In genomic region chrV:9570197-9570596, ce11 we compare ENCODE assay signal across 3 worm cellular contexts.
TF ChIP-seq lines count a peak whose summit lies in the region.

F25B3.5 (minus strand) TSS chrV:9570297.

TF ChIP-seq in whole organism, L1 larva, 84 proteins besides CTCF, POLR2A, EP300 and RAD21:
- no peak for TF ChIP-seq nhr-76 (tag; optimal IDR thresholded peaks at IDR 0.05; lab: Kevin White, UChicago)
- TF ChIP-seq elt-2 (tag; optimal IDR thresholded peaks at IDR 0.05; lab: Kevin White, UChicago), result peak; percentile 41
- no peak for TF ChIP-seq tbx-2 (tag; optimal IDR thresholded peaks at IDR 0.05; lab: Kevin White, UChicago)

TF ChIP-seq in whole organism, L4 larva, 104 proteins besides CTCF, POLR2A, EP300 and RAD21:
- peak; percentile 86 for TF ChIP-seq aha-1 (tag; lab: Kevin White, UChicago)
- no peak for TF ChIP-seq tra-1 (GFP tag; IDR thresholded peaks at IDR 0.05; lab: Robert Waterston, UW)
- no peak for TF ChIP-seq daf-12 (tag; optimal IDR thresholded peaks at IDR 0.05; lab: Kevin White, UChicago)
- no peak for TF ChIP-seq pqm-1 (tag; optimal IDR thresholded peaks at IDR 0.05; lab: Kevin White, UChicago)
- TF ChIP-seq nhr-11 (tag; optimal IDR thresholded peaks at IDR 0.05; lab: Kevin White, UChicago), result no peak
- no peak for TF ChIP-seq Y48G9A.11 (GFP tag; IDR thresholded peaks at IDR 0.05; lab: Robert Waterston, UW)
- TF ChIP-seq jun-1 (tag; optimal IDR thresholded peaks at IDR 0.05; lab: Kevin White, UChicago), result no peak
- no peak for TF ChIP-seq nhr-41 (GFP tag; IDR thresholded peaks at IDR 0.05; lab: Robert Waterston, UW)
- no peak for TF ChIP-seq ztf-7 (tag; optimal IDR thresholded peaks at IDR 0.05; lab: Kevin White, UChicago)
- TF ChIP-seq nhr-25 (tag; optimal IDR thresholded peaks at IDR 0.05; lab: Kevin White, UChicago; ENCODE audit: borderline replicate concordance, insufficient read depth), result no peak
- peak; percentile 11 for TF ChIP-seq dve-1 (tag; optimal IDR thresholded peaks at IDR 0.05; lab: Kevin White, UChicago; ENCODE audit: insufficient read depth)
- TF ChIP-seq daf-8 (GFP tag; IDR thresholded peaks at IDR 0.05; lab: Robert Waterston, UW), result no peak
- no peak for TF ChIP-seq unc-62 (GFP tag; optimal IDR thresholded peaks at IDR 0.05 in 1 of 2; lab: Kevin White, UChicago)
- TF ChIP-seq unc-62 (tag; optimal IDR thresholded peaks at IDR 0.05; lab: Kevin White, UChicago), result no peak
- TF ChIP-seq spr-3 (GFP tag; optimal IDR thresholded peaks at IDR 0.05; lab: Kevin White, UChicago), result no peak
- no peak for TF ChIP-seq mdt-29 (GFP tag; IDR thresholded peaks at IDR 0.05; lab: Robert Waterston, UW)

TF ChIP-seq in whole organism, young adult, 124 proteins besides CTCF, POLR2A, EP300 and RAD21:
- TF ChIP-seq nhr-80 (tag; optimal IDR thresholded peaks at IDR 0.05; lab: Kevin White, UChicago) (peak; percentile 3), ceh-58 (GFP tag; IDR thresholded peaks at IDR 0.05; lab: Robert Waterston, UW) (no peak)
